Worm (Caenorhabditis elegans): ENCODE measurements around the gene Y32B12B.4.

The Y32B12B.4 gene

ce11 chrV:16589488-16589887, 36.4 kb downstream of the Y32B12B.4 start:
- no peak for TF ChIP-seq elt-1 (tag; optimal IDR thresholded peaks at IDR 0.05; ENCODE audit: borderline replicate concordance, insufficient read depth)
- TF ChIP-seq mls-2 (tag; optimal IDR thresholded peaks at IDR 0.05), result no peak
- no peak for TF ChIP-seq ces-1 (GFP tag; optimal IDR thresholded peaks at IDR 0.05)
- TF ChIP-seq ceh-43 (GFP tag; optimal IDR thresholded peaks at IDR 0.05), result no peak
- no peak for TF ChIP-seq zip-8 (tag; optimal IDR thresholded peaks at IDR 0.05)
- no peak for TF ChIP-seq drap-1 (GFP tag; optimal IDR thresholded peaks at IDR 0.05)
- no peak for TF ChIP-seq nhr-28 (tag; optimal IDR thresholded peaks at IDR 0.05)

ce11 chrV:16591992-16592798, 39.1 kb downstream of the Y32B12B.4 start, which contains the start of gene srh-269:
Gene srh-269, minus strand, starts transcription at chrV:16592042.
- TF ChIP-seq ceh-39 (tag; optimal IDR thresholded peaks at IDR 0.05) (no peak), nhr-12 (tag; optimal IDR thresholded peaks at IDR 0.05) (no peak), sem-2 (GFP tag; optimal IDR thresholded peaks at IDR 0.05) (peak; percentile 57), sptf-1 (tag; optimal IDR thresholded peaks at IDR 0.05) (peak; percentile 81), tbx-8 (GFP tag; optimal IDR thresholded peaks at IDR 0.05) (no peak), bed-3 (GFP tag; optimal IDR thresholded peaks at IDR 0.05) (peak; percentile 52), unc-39 (tag; optimal IDR thresholded peaks at IDR 0.05) (no peak), drap-1 (GFP tag; optimal IDR thresholded peaks at IDR 0.05) (peak; percentile 79), nhr-2 (tag; optimal IDR thresholded peaks at IDR 0.05) (no peak), unc-120 (tag; optimal IDR thresholded peaks at IDR 0.05; ENCODE audit: poor library complexity, severe bottlenecking) (peak; percentile 71), nhr-76 (tag; optimal IDR thresholded peaks at IDR 0.05) (no peak), flh-1 (GFP tag; optimal IDR thresholded peaks at IDR 0.05) (peak; percentile 49), M03D4.4 (tag; optimal IDR thresholded peaks at IDR 0.05) (peak; percentile 74), ham-2 (GFP tag; optimal IDR thresholded peaks at IDR 0.05) (peak; percentile 54), mep-1 (tag; optimal IDR thresholded peaks at IDR 0.05) (no peak), hlh-1 (tag; optimal IDR thresholded peaks at IDR 0.05) (no peak), elt-1 (tag; optimal IDR thresholded peaks at IDR 0.05; ENCODE audit: borderline replicate concordance, insufficient read depth) (no peak), lin-13 (tag; optimal IDR thresholded peaks at IDR 0.05) (no peak), lin-32 (GFP tag; optimal IDR thresholded peaks at IDR 0.05) (peak; percentile 58), nhr-28 (tag; optimal IDR thresholded peaks at IDR 0.05) (no peak), ztf-11 (tag; optimal IDR thresholded peaks at IDR 0.05) (peak; percentile 37), unc-62 (GFP tag; optimal IDR thresholded peaks at IDR 0.05) (no peak), zip-8 (tag; optimal IDR thresholded peaks at IDR 0.05) (no peak), mab-5 (tag; optimal IDR thresholded peaks at IDR 0.05) (no peak), lsy-2 (tag; optimal IDR thresholded peaks at IDR 0.05) (no peak), pha-4 (tag; optimal IDR thresholded peaks at IDR 0.05) (no peak), mls-2 (tag; optimal IDR thresholded peaks at IDR 0.05) (peak; percentile 71), ces-1 (GFP tag; optimal IDR thresholded peaks at IDR 0.05) (no peak), ceh-83 (GFP tag; optimal IDR thresholded peaks at IDR 0.05) (peak; percentile 73), snpc-4 (tag; optimal IDR thresholded peaks at IDR 0.05) (no peak), nhr-237 (tag; optimal IDR thresholded peaks at IDR 0.05) (no peak), ceh-43 (GFP tag; optimal IDR thresholded peaks at IDR 0.05) (peak; percentile 59), cnd-1 (tag; optimal IDR thresholded peaks at IDR 0.05) (peak; percentile 75)

ce11 chrV:16592947-16593791, 40.0 kb downstream of the Y32B12B.4 start:
- TF ChIP-seq zip-8 (tag; optimal IDR thresholded peaks at IDR 0.05), result no peak
- TF ChIP-seq ceh-43 (GFP tag; optimal IDR thresholded peaks at IDR 0.05), result no peak
- TF ChIP-seq cnd-1 (tag; optimal IDR thresholded peaks at IDR 0.05), result no peak

DNA sequence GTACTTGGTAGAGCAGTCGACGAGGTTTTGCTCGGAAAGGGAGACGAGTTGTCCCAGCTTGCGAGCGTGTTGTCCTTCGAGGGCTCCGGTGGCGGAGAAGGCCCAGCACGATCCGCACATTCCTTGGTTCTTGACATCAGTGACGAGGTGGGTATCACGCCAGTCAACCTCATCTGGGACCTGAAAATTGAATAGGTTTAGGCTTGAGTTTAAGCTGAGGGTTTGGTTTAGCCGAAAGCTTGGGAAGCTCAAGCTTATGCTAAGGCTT, 40.6 kb downstream of the Y32B12B.4 start:
- no peak for TF ChIP-seq ceh-39 (tag; optimal IDR thresholded peaks at IDR 0.05)
- no peak for TF ChIP-seq hlh-1 (tag; optimal IDR thresholded peaks at IDR 0.05)
- TF ChIP-seq sptf-1 (tag; optimal IDR thresholded peaks at IDR 0.05), result no peak
- TF ChIP-seq nhr-28 (tag; optimal IDR thresholded peaks at IDR 0.05), result no peak
